Fruit fly (Drosophila melanogaster): ENCODE data around the gene PGRP-LF.
A peak's percentile ranks its signal among the peaks of the same experiment; 100 is the strongest.

DNA sequence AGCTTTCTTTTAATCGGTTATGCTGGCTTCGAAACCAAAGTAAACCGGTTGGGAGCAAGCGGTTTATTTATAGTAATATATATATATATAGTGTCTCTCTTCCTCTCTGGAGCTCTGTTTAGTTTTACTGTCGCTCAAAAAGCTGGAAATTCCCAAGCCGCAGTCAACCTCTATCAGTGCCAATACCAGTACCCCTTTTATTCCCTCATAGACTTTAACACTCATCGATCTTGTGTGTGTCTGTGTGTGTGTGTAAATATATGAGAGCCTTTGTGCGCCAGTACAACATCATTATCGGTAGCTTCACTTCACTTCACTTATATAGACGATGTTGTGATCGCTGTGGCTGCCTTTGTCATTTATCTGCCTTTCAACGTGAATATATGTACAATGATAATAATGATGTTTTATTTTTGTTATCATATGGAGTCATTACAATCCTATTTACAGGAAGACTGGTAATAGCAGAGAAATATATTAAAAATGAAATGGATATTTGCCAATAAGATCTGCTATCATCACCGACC is 11.4 kb upstream of the PGRP-LF start:
- no peak for TF ChIP-seq gl (tag; optimal IDR thresholded peaks at IDR 0.05)
- TF ChIP-seq CG13204 (GFP tag; optimal IDR thresholded peaks at IDR 0.05), result no peak
- no peak for TF ChIP-seq CG15710 (tag; optimal IDR thresholded peaks at IDR 0.05)
- TF ChIP-seq Pif1A (GFP tag; optimal IDR thresholded peaks at IDR 0.05), result no peak
- peak; percentile 38; the same call in 1 of the 3 replicates for TF ChIP-seq CG4496 (GFP tag; IDR thresholded peaks at IDR 0.05)
- TF ChIP-seq CG8301 (tag; optimal IDR thresholded peaks at IDR 0.05), result no peak
- peak; percentile 79 for TF ChIP-seq EcR (GFP tag; optimal IDR thresholded peaks at IDR 0.05)
- TF ChIP-seq CG10348 (GFP tag; IDR thresholded peaks at IDR 0.05), result no peak
